Worm (Caenorhabditis elegans) whole organism, midembryonic: ENCODE results near the gene clik-1.

ENCODE experiments used
- T22C8.4 ChIP-seq: fragments of 200-800 bp; sonication (Bioruptor generic); IDR thresholded peaks from 2 replicates; pipeline ENCODE4 v1.3.6; 2022; ENCODE audit warnings: missing genetic modification characterization, missing compliant biosample characterization
- cog-1 ChIP-seq: sonication (generic microtip); optimal IDR thresholded peaks from 2 replicates; lab custom pipeline; 2016; ENCODE audit warnings: missing genetic modification characterization, missing compliant biosample characterization
- flt-1 ChIP-seq: fragments of 200-800 bp; sonication (Bioruptor generic); IDR thresholded peaks from 2 replicates; pipeline ENCODE4 v1.3.6; 2022; ENCODE audit warnings: missing genetic modification characterization, missing compliant biosample characterization
- klf-2 ChIP-seq: fragments of 200-800 bp; sonication (Bioruptor generic); conservative IDR thresholded peaks from 2 replicates; pipeline ENCODE4 v1.3.6; 2022; ENCODE audit warnings: missing genetic modification reagents, missing genetic modification characterization, missing compliant biosample characterization
- med-1 ChIP-seq: sonication (generic microtip); optimal IDR thresholded peaks from 2 replicates; lab custom pipeline; 2017; ENCODE audit warnings: missing genetic modification characterization, mild to moderate bottlenecking, missing compliant biosample characterization, antibody characterized with exemption, missing genetic modification reagents; ENCODE audit not compliant: insufficient read depth
- ref-1 ChIP-seq: fragments of 200-800 bp; sonication (Bioruptor generic); conservative IDR thresholded peaks from 2 replicates; pipeline ENCODE4 v1.3.6; 2022; ENCODE audit warnings: missing genetic modification reagents, missing genetic modification characterization, missing compliant biosample characterization
- tab-1 ChIP-seq: fragments of 200-800 bp; sonication (Bioruptor generic); IDR thresholded peaks from 2 replicates; pipeline ENCODE4 v1.3.6; 2022; ENCODE audit warnings: missing genetic modification characterization, missing compliant biosample characterization
- ztf-23 ChIP-seq: fragments of 200-800 bp; sonication (Bioruptor generic); IDR thresholded peaks from 2 replicates; pipeline ENCODE4 v1.3.6; 2022; ENCODE audit warnings: missing genetic modification reagents, missing genetic modification characterization, missing compliant biosample characterization
- ztf-29 ChIP-seq: fragments of 200-800 bp; sonication (Bioruptor generic); IDR thresholded peaks from 2 replicates; pipeline ENCODE4 v1.3.6; 2022; ENCODE audit warnings: missing genetic modification reagents, missing genetic modification characterization, missing compliant biosample characterization

Gene clik-1

DNA sequence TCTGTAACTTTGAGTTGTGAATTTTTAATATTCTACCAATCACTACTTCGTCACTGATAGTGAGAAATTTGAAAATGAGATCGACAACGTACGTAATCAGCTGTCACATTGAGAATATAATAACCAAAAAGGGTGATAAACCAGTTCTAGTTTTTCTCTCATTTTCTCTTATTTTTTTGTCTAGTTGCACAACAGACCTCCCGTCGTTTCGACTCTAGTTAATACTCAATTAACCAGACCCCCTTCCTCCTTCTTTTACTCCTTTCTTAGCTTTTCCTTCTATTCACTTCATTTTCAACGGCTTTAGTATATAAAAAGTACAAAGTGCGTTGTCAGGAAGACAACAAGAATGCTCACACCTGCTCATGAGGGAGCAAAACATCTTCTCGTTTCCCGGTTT, 41.3 kb downstream of the clik-1 start, which contains the start of gene ZC487.1:
Gene ZC487.1 (plus strand): TSS at position 301 of the 400 bp plus-strand sequence.
- TF ChIP-seq klf-2 (GFP tag; lab: Robert Waterston, UW) (no peak), ztf-23 (GFP tag; lab: Robert Waterston, UW) (no peak), ref-1 (GFP tag; lab: Robert Waterston, UW) (no peak)

DNA sequence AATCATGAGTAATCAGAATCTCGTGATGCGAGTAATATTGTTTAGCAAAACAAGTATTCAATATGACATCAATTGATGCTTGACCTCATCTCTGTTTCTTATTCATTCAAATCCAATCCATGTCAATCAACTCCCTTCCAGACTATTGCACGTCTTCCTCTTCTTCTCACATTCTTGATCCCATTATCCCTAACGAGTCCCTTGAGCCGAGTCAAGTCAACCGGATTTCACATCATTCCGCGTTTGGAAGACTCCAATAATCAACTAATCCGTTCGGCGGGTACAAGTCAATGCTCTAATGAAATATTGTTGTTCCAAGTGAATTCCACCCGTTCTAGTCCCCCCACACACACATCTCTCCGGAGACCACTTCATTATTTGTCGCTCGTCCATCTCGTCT, 42.3 kb downstream of the clik-1 start:
- TF ChIP-seq klf-2 (GFP tag; lab: Robert Waterston, UW) (no peak), ztf-29 (no peak), tab-1 (GFP tag; lab: Robert Waterston, UW) (no peak), flt-1 (no peak), med-1 (GFP tag; lab: Kevin White, UChicago) (no peak), ztf-23 (GFP tag; lab: Robert Waterston, UW) (no peak), ref-1 (GFP tag; lab: Robert Waterston, UW) (no peak), cog-1 (no peak), T22C8.4 (GFP tag; lab: Robert Waterston, UW) (no peak)

- no peak for TF ChIP-seq ref-1 (GFP tag; lab: Robert Waterston, UW)
- no peak for TF ChIP-seq T22C8.4 (GFP tag; lab: Robert Waterston, UW)
- no peak for TF ChIP-seq cog-1
Observed at ce11 chrV:6722378-6722777, 46.2 kb downstream of the clik-1 start, which contains the start of gene ZC487.2. TSS of gene ZC487.2 (minus strand) at chrV:6722478.

DNA sequence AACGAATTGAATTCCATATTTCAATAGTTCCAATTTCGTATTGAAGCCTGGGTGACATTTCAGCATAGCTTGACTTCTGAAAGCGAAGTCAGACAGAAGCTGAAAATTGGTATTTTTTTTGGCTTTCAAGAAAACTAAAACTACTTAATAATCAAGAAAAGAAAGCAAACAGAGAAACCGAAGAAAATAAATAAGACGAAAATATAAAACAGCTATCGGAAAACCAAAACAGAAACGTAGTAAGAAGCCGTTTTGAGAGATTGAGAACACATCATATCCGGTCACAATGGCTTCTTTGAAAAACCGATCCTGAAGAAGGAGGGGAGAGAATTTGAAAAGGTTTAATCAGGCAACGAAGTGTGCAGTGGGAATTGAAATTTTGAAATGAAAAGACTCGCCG, 50.3 kb downstream of the clik-1 start, which contains the start of gene srg-30:
Gene srg-30 (minus strand): TSS at position 101 of the 400 bp plus-strand sequence.
- TF ChIP-seq ztf-23 (GFP tag; lab: Robert Waterston, UW) (no peak), ztf-29 (no peak), cog-1 (no peak), flt-1 (no peak), med-1 (GFP tag; lab: Kevin White, UChicago) (no peak), T22C8.4 (GFP tag; lab: Robert Waterston, UW) (no peak), klf-2 (GFP tag; lab: Robert Waterston, UW) (no peak), ref-1 (GFP tag; lab: Robert Waterston, UW) (no peak), tab-1 (GFP tag; lab: Robert Waterston, UW) (no peak)
